Fruit fly (Drosophila melanogaster) whole organism, wandering third instar larva: ENCODE measurements around the gene barr.

Source experiments
- Abd-B ChIP-seq: fragments of >200 bp; optimal IDR thresholded peaks from 2 replicates; lab custom pipeline; 2017; ENCODE audit warnings: missing biosample characterization, missing genetic modification characterization
- CG32264 ChIP-seq: fragments of 200-800 bp; sonication (Bioruptor generic); optimal IDR thresholded peaks from 2 replicates; lab custom pipeline; 2016; ENCODE audit warnings: missing biosample characterization, missing genetic modification characterization
- CG9705 ChIP-seq: fragments of 200-800 bp; sonication (Bioruptor generic); optimal IDR thresholded peaks from 2 replicates; lab custom pipeline; 2018; ENCODE audit warnings: missing biosample characterization, mild to moderate bottlenecking, missing genetic modification characterization
- CrebA ChIP-seq: fragments of 200-800 bp; sonication (Bioruptor generic); optimal IDR thresholded peaks from 2 replicates; lab custom pipeline; 2016; ENCODE audit warnings: missing biosample characterization, mild to moderate bottlenecking, missing genetic modification characterization, borderline replicate concordance
- Dfd ChIP-seq: fragments of >200 bp; optimal IDR thresholded peaks from 2 replicates; lab custom pipeline; 2017; ENCODE audit warnings: missing biosample characterization, missing genetic modification characterization
- Dif ChIP-seq: fragments of 200-275, 200-300 bp; sonication (Bioruptor generic); optimal IDR thresholded peaks from 2 replicates; lab custom pipeline; 2018; ENCODE audit warnings: missing biosample characterization, missing genetic modification characterization; ENCODE audit not compliant: partially characterized antibody
- GATAd ChIP-seq: sonication (Bioruptor generic); optimal IDR thresholded peaks from 2 replicates; lab custom pipeline; 2016; ENCODE audit warnings: missing biosample characterization, missing genetic modification characterization
- HLH106 ChIP-seq: fragments of 200-800 bp; optimal IDR thresholded peaks from 3 replicates; lab custom pipeline; 2019; ENCODE audit warnings: missing biosample characterization, mild to moderate bottlenecking, missing genetic modification characterization, moderate library complexity
- Hnf4 ChIP-seq: fragments of 200-800 bp; sonication (Bioruptor generic); optimal IDR thresholded peaks from 2 replicates; lab custom pipeline; 2016; ENCODE audit warnings: missing biosample characterization, mild to moderate bottlenecking, missing genetic modification characterization
- Hr78 ChIP-seq: fragments of >200 bp; optimal IDR thresholded peaks from 2 replicates; lab custom pipeline; 2017; ENCODE audit warnings: missing biosample characterization, missing genetic modification characterization
- Hr83 ChIP-seq: fragments of 200-300 bp; sonication (Bioruptor generic); optimal IDR thresholded peaks from 2 replicates; lab custom pipeline; 2016; ENCODE audit warnings: missing biosample characterization, mild to moderate bottlenecking, missing genetic modification characterization, moderate library complexity; ENCODE audit not compliant: poor library complexity, severe bottlenecking
- Jra ChIP-seq: sonication (Bioruptor generic); optimal IDR thresholded peaks from 2 replicates; lab custom pipeline; 2016; ENCODE audit warnings: missing biosample characterization, missing genetic modification characterization
- Mio ChIP-seq: sonication (Bioruptor generic); optimal IDR thresholded peaks from 2 replicates; lab custom pipeline; 2016; ENCODE audit warnings: missing biosample characterization, missing genetic modification characterization
- Myc ChIP-seq: fragments of >200 bp; optimal IDR thresholded peaks from 2 replicates; lab custom pipeline; 2017
- N ChIP-seq: fragments of >200 bp; optimal IDR thresholded peaks from 2 replicates; lab custom pipeline; 2018; ENCODE audit warnings: missing biosample characterization, missing external identifiers, missing genetic modification characterization
- OdsH ChIP-seq: fragments of 200-800 bp; sonication (Bioruptor generic); optimal IDR thresholded peaks from 2 replicates; lab custom pipeline; 2016; ENCODE audit warnings: missing biosample characterization, mild to moderate bottlenecking, missing genetic modification characterization
- Rel ChIP-seq, 2 experiments: fragments of 200-800 bp; sonication (Bioruptor generic) in 1 of 2; optimal IDR thresholded peaks; 2 replicates in 1 of 2; 3 replicates in 1 of 2; lab custom pipeline; 2016 to 2019; ENCODE audit warnings: mild to moderate bottlenecking in 2 of 2, missing biosample characterization in 2 of 2, missing genetic modification characterization in 2 of 2, moderate library complexity in 1 of 2
- Sp1 ChIP-seq: fragments of 200-800 bp; sonication (Bioruptor generic); optimal IDR thresholded peaks from 3 replicates; lab custom pipeline; 2019; ENCODE audit warnings: missing biosample characterization, mild to moderate bottlenecking, missing genetic modification characterization, moderate library complexity
- Vsx2 ChIP-seq: fragments of 200-300, 225-300 bp; sonication (Bioruptor generic); optimal IDR thresholded peaks from 2 replicates; lab custom pipeline; 2018; ENCODE audit warnings: missing biosample characterization, missing genetic modification characterization; ENCODE audit not compliant: partially characterized antibody
- br ChIP-seq: fragments of 200-800 bp; sonication (Bioruptor generic); optimal IDR thresholded peaks from 2 replicates; lab custom pipeline; 2016; ENCODE audit warnings: missing biosample characterization, missing genetic modification characterization
- brk ChIP-seq: fragments of 200-800 bp; sonication (Bioruptor generic); optimal IDR thresholded peaks from 2 replicates; lab custom pipeline; 2016; ENCODE audit warnings: missing biosample characterization, mild to moderate bottlenecking, missing genetic modification characterization
- dl ChIP-seq, 2 experiments: fragments of 175-275, 200-275 bp in 1 of 2; fragments of 200-275 bp in 1 of 2; sonication (Bioruptor generic); optimal IDR thresholded peaks; lab custom pipeline; 2018; ENCODE audit warnings: mild to moderate bottlenecking in 2 of 2, missing biosample characterization in 2 of 2, missing genetic modification characterization in 2 of 2, moderate library complexity in 2 of 2; ENCODE audit not compliant: partially characterized antibody in 2 of 2, insufficient read depth in 1 of 2
- dmrt93B ChIP-seq: fragments of 200-800 bp; sonication (Bioruptor generic); optimal IDR thresholded peaks from 2 replicates; lab custom pipeline; 2018; ENCODE audit warnings: missing biosample characterization, mild to moderate bottlenecking, missing genetic modification characterization
- dsf ChIP-seq: sonication (Bioruptor generic); optimal IDR thresholded peaks from 2 replicates; lab custom pipeline; 2016; ENCODE audit warnings: missing biosample characterization, missing genetic modification characterization, borderline replicate concordance
- ey ChIP-seq: fragments of 200-800 bp; sonication (Bioruptor generic); optimal IDR thresholded peaks from 2 replicates; lab custom pipeline; 2016; ENCODE audit warnings: missing biosample characterization, missing genetic modification characterization
- foxo ChIP-seq, 2 experiments: fragments of 200-800 bp; sonication (Bioruptor generic); optimal IDR thresholded peaks; 2 replicates in 1 of 2; 3 replicates in 1 of 2; lab custom pipeline; 2016 to 2017; ENCODE audit warnings: missing biosample characterization in 2 of 2, missing genetic modification characterization in 2 of 2
- fru ChIP-seq: fragments of 200-800 bp; sonication (Bioruptor generic); optimal IDR thresholded peaks from 3 replicates; lab custom pipeline; 2016; ENCODE audit warnings: missing biosample characterization, mild to moderate bottlenecking, missing genetic modification characterization
- h ChIP-seq: fragments of 200-800 bp; sonication (Bioruptor generic); optimal IDR thresholded peaks from 3 replicates; lab custom pipeline; 2016; ENCODE audit warnings: missing biosample characterization, mild to moderate bottlenecking, missing genetic modification characterization
- jim ChIP-seq: fragments of 175-275, 200-325 bp; sonication (Bioruptor generic); optimal IDR thresholded peaks from 2 replicates; lab custom pipeline; 2016; ENCODE audit warnings: missing biosample characterization, mild to moderate bottlenecking, missing genetic modification characterization
- lola ChIP-seq: fragments of >200 bp; optimal IDR thresholded peaks from 2 replicates; lab custom pipeline; 2017; ENCODE audit warnings: missing biosample characterization, missing genetic modification characterization
- pan ChIP-seq: fragments of >200 bp; optimal IDR thresholded peaks from 2 replicates; lab custom pipeline; 2017
- psq ChIP-seq: fragments of 200-800 bp; sonication (Bioruptor generic); optimal IDR thresholded peaks from 3 replicates; lab custom pipeline; 2017; ENCODE audit warnings: missing biosample characterization, mild to moderate bottlenecking, missing genetic modification characterization, moderate library complexity
- rgr ChIP-seq: fragments of 200-800 bp; sonication (Bioruptor generic); optimal IDR thresholded peaks from 3 replicates; lab custom pipeline; 2016; ENCODE audit warnings: missing biosample characterization, mild to moderate bottlenecking, missing genetic modification characterization
- sage ChIP-seq: fragments of 200-800 bp; sonication (Bioruptor generic); optimal IDR thresholded peaks from 2 replicates; lab custom pipeline; 2016; ENCODE audit warnings: missing biosample characterization, mild to moderate bottlenecking, missing genetic modification characterization
- sv ChIP-seq: fragments of 200-800 bp; sonication (Bioruptor generic); optimal IDR thresholded peaks from 3 replicates; lab custom pipeline; 2016; ENCODE audit warnings: missing biosample characterization, missing genetic modification characterization
- tai ChIP-seq: sonication (Bioruptor generic); optimal IDR thresholded peaks from 2 replicates; lab custom pipeline; 2016; ENCODE audit warnings: missing biosample characterization, missing genetic modification characterization
- usp ChIP-seq: fragments of >200 bp; optimal IDR thresholded peaks from 2 replicates; lab custom pipeline; 2017; ENCODE audit warnings: missing biosample characterization, missing genetic modification characterization
- woc ChIP-seq: sonication (Bioruptor generic); optimal IDR thresholded peaks from 2 replicates; lab custom pipeline; 2016; ENCODE audit warnings: missing biosample characterization, mild to moderate bottlenecking, missing genetic modification characterization

barr gene

dm6 chr2L:20061018-20061657 lies at the start of gene barr, which contains the start of gene lok:
barr (minus strand) TSS chr2L:20061370.
lok (plus strand) TSS chr2L:20061422.
- no peak for TF ChIP-seq Mio (GFP tag; lab: Kevin White, UChicago)
- TF ChIP-seq Dfd (GFP tag; lab: Kevin White, UChicago), result no peak
- peak; percentile 52 for TF ChIP-seq h (GFP tag; lab: Kevin White, UChicago)
- peak in 1 of 2 experiments; percentile 70 for TF ChIP-seq foxo (GFP tag; optimal IDR thresholded peaks at IDR 0.05; lab: Kevin White, UChicago)
- TF ChIP-seq dl (GFP tag; optimal IDR thresholded peaks at IDR 0.05; lab: Kevin White, UChicago; ENCODE audit: insufficient read depth in 1 of 2, partially characterized antibody in 2 of 2), result no peak
- no peak for TF ChIP-seq Hr78
- TF ChIP-seq CG9705 (GFP tag; lab: Kevin White, UChicago), result peak; percentile 44
- no peak for TF ChIP-seq usp (GFP tag; lab: Kevin White, UChicago)
- peak; percentile 57 for TF ChIP-seq Jra (GFP tag; lab: Kevin White, UChicago)
- TF ChIP-seq HLH106 (tag; lab: Kevin White, UChicago), result peak; percentile 64
- no peak for TF ChIP-seq Vsx2 (GFP tag; lab: Kevin White, UChicago)
- TF ChIP-seq ey (GFP tag; lab: Kevin White, UChicago), result peak; percentile 37
- peak; percentile 62 for TF ChIP-seq fru (GFP tag; lab: Kevin White, UChicago)
- peak; percentile 65 for TF ChIP-seq sv (GFP tag; lab: Kevin White, UChicago)
- peak; percentile 16 for TF ChIP-seq OdsH (GFP tag; lab: Kevin White, UChicago)
- no peak for TF ChIP-seq N (GFP tag; lab: Kevin White, UChicago)
- TF ChIP-seq dmrt93B (GFP tag; lab: Kevin White, UChicago), result peak; percentile 45
- TF ChIP-seq Hr83 (GFP tag; lab: Kevin White, UChicago), result no peak
- no peak for TF ChIP-seq pan (lab: Kevin White, UChicago)
- TF ChIP-seq dsf (GFP tag; lab: Kevin White, UChicago), result peak; percentile 23
- TF ChIP-seq brk, result no peak
- peak; percentile 44 for TF ChIP-seq rgr
- TF ChIP-seq br (GFP tag; lab: Kevin White, UChicago), result peak; percentile 20
- TF ChIP-seq Dif (GFP tag; lab: Kevin White, UChicago), result no peak
- no peak for TF ChIP-seq CrebA (GFP tag; lab: Kevin White, UChicago)
- no peak for TF ChIP-seq Abd-B (GFP tag; lab: Kevin White, UChicago)
- TF ChIP-seq GATAd (GFP tag; lab: Kevin White, UChicago), result peak; percentile 14
- peak; percentile 94 for TF ChIP-seq Myc (lab: Kevin White, UChicago)
- peak; percentile 73 for TF ChIP-seq woc
- no peak for TF ChIP-seq jim (GFP tag; lab: Kevin White, UChicago)
- peak; percentile 48 for TF ChIP-seq psq (GFP tag; lab: Kevin White, UChicago)
- TF ChIP-seq sage (GFP tag; lab: Kevin White, UChicago), result no peak
- TF ChIP-seq Rel (GFP tag; optimal IDR thresholded peaks at IDR 0.05; lab: Kevin White, UChicago), result no peak
- peak; percentile 31 for TF ChIP-seq Rel (tag; optimal IDR thresholded peaks at IDR 0.05; lab: Kevin White, UChicago)
- TF ChIP-seq CG32264 (GFP tag; lab: Kevin White, UChicago), result no peak
- TF ChIP-seq Sp1 (GFP tag; lab: Kevin White, UChicago), result peak; percentile 41
- TF ChIP-seq lola (GFP tag; lab: Kevin White, UChicago), result no peak
- no peak for TF ChIP-seq Hnf4 (GFP tag; lab: Kevin White, UChicago)
- no peak for TF ChIP-seq tai
- TF ChIP-seq, all 38 proteins: peak for 19

dm6 chr2L:20106595-20106994 lies 45.4 kb upstream of the barr start:
- TF ChIP-seq Myc (lab: Kevin White, UChicago), result peak; percentile 50
- no peak for TF ChIP-seq Dif (GFP tag; lab: Kevin White, UChicago)
- no peak for TF ChIP-seq ey (GFP tag; lab: Kevin White, UChicago)
- TF ChIP-seq psq (GFP tag; lab: Kevin White, UChicago), result no peak
- TF ChIP-seq brk, result no peak
- TF ChIP-seq HLH106 (tag; lab: Kevin White, UChicago), result peak; percentile 19
- TF ChIP-seq Hr83 (GFP tag; lab: Kevin White, UChicago), result no peak
- TF ChIP-seq foxo (GFP tag; optimal IDR thresholded peaks at IDR 0.05; lab: Kevin White, UChicago), result peak in 1 of 2 experiments; percentile 26
